Fruit fly (Drosophila melanogaster) whole organism: ENCODE results near the gene PXo.

Experiments used
- CG8478 ChIP-seq: fragments of >200 bp; optimal IDR thresholded peaks from 2 replicates; lab custom pipeline; 2018; ENCODE audit warnings: inconsistent platforms
- pan ChIP-seq: fragments of >200 bp; optimal IDR thresholded peaks from 2 replicates; lab custom pipeline; 2017

- no peak for TF ChIP-seq CG8478 (lab: Kevin White, UChicago)
- no peak for TF ChIP-seq pan
These were observed 45.8 kb upstream of the PXo start for dm6 chr3L:5966850-5967418.
